Worm (Caenorhabditis elegans) whole organism, L4/young adult: Measurements from ENCODE around the gene C16D2.3.

ENCODE experiments used
- W03F9.2 ChIP-seq: fragments of 150-350 bp; optimal IDR thresholded peaks from 2 replicates; lab custom pipeline; 2014; ENCODE audit warnings: missing biosample characterization, missing genetic modification characterization
- dao-5 ChIP-seq: sonication (generic microtip); optimal IDR thresholded peaks from 2 replicates; lab custom pipeline; 2016; ENCODE audit warnings: missing genotype, missing genetic modification characterization, moderate library complexity, missing compliant biosample characterization
- him-1 ChIP-seq: sonication (generic microtip); optimal IDR thresholded peaks from 2 replicates; lab custom pipeline; 2016; ENCODE audit warnings: missing genotype, missing genetic modification reagents, missing genetic modification characterization, missing compliant biosample characterization

- TF ChIP-seq him-1 (tag; lab: Kevin White, UChicago) (no peak), dao-5 (tag; lab: Kevin White, UChicago) (no peak), W03F9.2 (no peak)
Observed at ce11 chrII:9116404-9116803, 21.5 kb upstream of the C16D2.3 start.
